Worm (Caenorhabditis elegans) whole organism, young adult: ENCODE data around the gene pes-8.
A peak's percentile ranks its signal among the peaks of the same experiment; 100 is the strongest.

Experiments used
- B0019.2 ChIP-seq: fragments of 200-800 bp; sonication (Bioruptor generic); conservative IDR thresholded peaks from 2 replicates; pipeline ENCODE4 v1.3.6; 2022; ENCODE audit warnings: missing genetic modification reagents, missing genetic modification characterization, missing compliant biosample characterization
- B0035.1 ChIP-seq: sonication (generic microtip); optimal IDR thresholded peaks from 2 replicates; lab custom pipeline; 2016; ENCODE audit warnings: missing genetic modification characterization, mild to moderate bottlenecking, missing compliant biosample characterization, missing genotype, missing genetic modification reagents
- B0261.1 ChIP-seq: sonication (generic microtip); optimal IDR thresholded peaks from 2 replicates; lab custom pipeline; 2016; ENCODE audit warnings: mild to moderate bottlenecking, missing genetic modification characterization, moderate library complexity, missing compliant biosample characterization
- C06A6.2 ChIP-seq: fragments of 200-800 bp; sonication (Bioruptor generic); conservative IDR thresholded peaks from 2 replicates; pipeline ENCODE4 v1.3.6; 2022; ENCODE audit warnings: missing genetic modification characterization, missing compliant biosample characterization
- C17E4.6 ChIP-seq: fragments of 200-800 bp; sonication (Bioruptor generic); IDR thresholded peaks from 2 replicates; pipeline ENCODE4 v1.3.6; 2022; ENCODE audit warnings: missing genetic modification reagents, missing genetic modification characterization, missing compliant biosample characterization
- F22D6.2 ChIP-seq: sonication (generic microtip); optimal IDR thresholded peaks from 2 replicates; lab custom pipeline; 2016; ENCODE audit warnings: mild to moderate bottlenecking, missing genetic modification characterization, missing compliant biosample characterization
- F23B12.7 ChIP-seq: sonication (generic microtip); optimal IDR thresholded peaks from 2 replicates; lab custom pipeline; 2017; ENCODE audit warnings: missing genetic modification characterization, mild to moderate bottlenecking, missing compliant biosample characterization, antibody characterized with exemption, moderate library complexity; ENCODE audit not compliant: insufficient read depth
- F52B5.7 ChIP-seq: sonication (generic microtip); optimal IDR thresholded peaks from 2 replicates; lab custom pipeline; 2016; ENCODE audit warnings: mild to moderate bottlenecking, missing genetic modification characterization, missing compliant biosample characterization
- F55B11.4 ChIP-seq: sonication (generic microtip); optimal IDR thresholded peaks from 2 replicates; lab custom pipeline; 2016; ENCODE audit warnings: missing compliant biosample characterization, missing genetic modification characterization, borderline replicate concordance; ENCODE audit not compliant: insufficient read depth
- T26A5.8 ChIP-seq: sonication (generic microtip); optimal IDR thresholded peaks from 2 replicates; lab custom pipeline; 2016; ENCODE audit warnings: missing genetic modification characterization, missing compliant biosample characterization
- Y56A3A.18 ChIP-seq: fragments of 200-800 bp; sonication (Bioruptor generic); IDR thresholded peaks from 2 replicates; pipeline ENCODE4 v1.3.6; 2022; ENCODE audit warnings: missing genetic modification reagents, missing genetic modification characterization, missing compliant biosample characterization
- Y95B8A.8 ChIP-seq: fragments of 200-800 bp; sonication (Bioruptor generic); IDR thresholded peaks from 2 replicates; pipeline ENCODE4 v1.3.6; 2022; ENCODE audit warnings: missing genetic modification reagents, missing genetic modification characterization, missing compliant biosample characterization
- ZK185.1 ChIP-seq: sonication (generic microtip); optimal IDR thresholded peaks from 2 replicates; lab custom pipeline; 2016; ENCODE audit warnings: mild to moderate bottlenecking, missing genetic modification characterization, missing compliant biosample characterization; ENCODE audit not compliant: poor library complexity, severe bottlenecking
- attf-5 ChIP-seq: fragments of 200-800 bp; sonication (Bioruptor generic); optimal IDR thresholded peaks from 2 replicates; lab custom pipeline; 2018; ENCODE audit warnings: mild to moderate bottlenecking, missing genetic modification characterization, missing compliant biosample characterization
- attf-6 ChIP-seq: fragments of 200-800 bp; sonication (Bioruptor generic); IDR thresholded peaks from 2 replicates; pipeline ENCODE4 v1.3.6; 2022; ENCODE audit warnings: missing genetic modification reagents, missing genetic modification characterization, missing compliant biosample characterization
- ceh-100 ChIP-seq: fragments of 200-800 bp; sonication (Bioruptor generic); IDR thresholded peaks from 2 replicates; pipeline ENCODE4 v1.3.6; 2022; ENCODE audit warnings: missing genetic modification reagents, missing genetic modification characterization, missing compliant biosample characterization
- ceh-27 ChIP-seq: fragments of 200-800 bp; sonication (Bioruptor generic); optimal IDR thresholded peaks from 2 replicates; lab custom pipeline; 2018; ENCODE audit warnings: mild to moderate bottlenecking, missing genetic modification characterization, moderate library complexity, missing compliant biosample characterization
- ceh-40 ChIP-seq: fragments of 200-800 bp; sonication (Bioruptor generic); IDR thresholded peaks from 2 replicates; pipeline ENCODE4 v1.3.6; 2022; ENCODE audit warnings: missing genetic modification characterization, missing compliant biosample characterization
- ceh-58 ChIP-seq: fragments of 200-800 bp; sonication (Bioruptor generic); IDR thresholded peaks from 2 replicates; pipeline ENCODE4 v1.3.6; 2022; ENCODE audit warnings: missing genetic modification characterization, missing compliant biosample characterization
- die-1 ChIP-seq: sonication (generic microtip); optimal IDR thresholded peaks from 2 replicates; lab custom pipeline; 2016; ENCODE audit warnings: missing genotype, mild to moderate bottlenecking, missing genetic modification characterization, missing compliant biosample characterization
- egl-44 ChIP-seq: fragments of 200-800 bp; sonication (Bioruptor generic); IDR thresholded peaks from 2 replicates; pipeline ENCODE4 v1.3.6; 2022; ENCODE audit warnings: missing genetic modification reagents, missing genetic modification characterization, missing compliant biosample characterization
- egrh-3 ChIP-seq: fragments of 200-800 bp; sonication (Bioruptor generic); IDR thresholded peaks from 2 replicates; pipeline ENCODE4 v1.3.6; 2022; ENCODE audit warnings: missing genetic modification reagents, missing genetic modification characterization, missing compliant biosample characterization
- ekl-4 ChIP-seq: fragments of 200-800 bp; sonication (Bioruptor generic); IDR thresholded peaks from 2 replicates; pipeline ENCODE4 v1.3.6; 2022; ENCODE audit warnings: missing genetic modification reagents, missing genetic modification characterization, missing compliant biosample characterization
- ets-4 ChIP-seq: fragments of 200-800 bp; sonication (Bioruptor generic); optimal IDR thresholded peaks from 2 replicates; lab custom pipeline; 2018; ENCODE audit warnings: mild to moderate bottlenecking, missing genetic modification characterization, missing compliant biosample characterization
- hmg-1.2 ChIP-seq: fragments of 200-800 bp; sonication (Bioruptor generic); IDR thresholded peaks from 2 replicates; pipeline ENCODE4 v1.3.6; 2022; ENCODE audit warnings: missing genetic modification reagents, missing genetic modification characterization, missing compliant biosample characterization
- hrde-1 ChIP-seq: sonication (generic microtip); optimal IDR thresholded peaks from 2 replicates; lab custom pipeline; 2016; ENCODE audit warnings: missing genetic modification characterization, mild to moderate bottlenecking, missing compliant biosample characterization, moderate library complexity, missing genotype, missing genetic modification reagents, borderline replicate concordance
- let-526 ChIP-seq: fragments of 200-800 bp; sonication (Bioruptor generic); IDR thresholded peaks from 2 replicates; pipeline ENCODE4 v1.3.6; 2022; ENCODE audit warnings: missing genetic modification reagents, missing genetic modification characterization, missing compliant biosample characterization
- let-607 ChIP-seq, 2 experiments: fragments of 200-800 bp in 1 of 2; sonication (Bioruptor generic) in 1 of 2; sonication (generic microtip) in 1 of 2; optimal IDR thresholded peaks; 2 replicates each; lab custom pipeline; 2016 to 2018; ENCODE audit warnings: mild to moderate bottlenecking in 2 of 2, missing compliant biosample characterization in 2 of 2, missing genetic modification characterization in 2 of 2, moderate library complexity in 2 of 2, missing genotype in 1 of 2
- lin-26 ChIP-seq: fragments of 200-800 bp; sonication (Bioruptor generic); IDR thresholded peaks from 2 replicates; pipeline ENCODE4 v1.3.6; 2022; ENCODE audit warnings: missing genetic modification reagents, missing genetic modification characterization, missing compliant biosample characterization
- lin-35 ChIP-seq, 3 experiments: fragments of 150-350 bp in 2 of 3; sonication (generic microtip) in 1 of 3; optimal IDR thresholded peaks; 2 replicates each; lab custom pipeline; 2014 to 2018; ENCODE audit warnings: missing biosample characterization in 3 of 3, missing genetic modification characterization in 3 of 3, missing genetic modification reagents in 3 of 3
- lin-54 ChIP-seq: fragments of 200-800 bp; sonication (Bioruptor generic); optimal IDR thresholded peaks from 2 replicates; lab custom pipeline; 2018; ENCODE audit warnings: mild to moderate bottlenecking, missing genetic modification characterization, missing compliant biosample characterization
- lsl-1 ChIP-seq: fragments of 200-800 bp; sonication (Bioruptor generic); optimal IDR thresholded peaks from 2 replicates; lab custom pipeline; 2018; ENCODE audit warnings: mild to moderate bottlenecking, missing genetic modification characterization, moderate library complexity, missing compliant biosample characterization
- madf-6 ChIP-seq: fragments of 200-800 bp; sonication (Bioruptor generic); IDR thresholded peaks from 2 replicates; pipeline ENCODE4 v1.3.6; 2022; ENCODE audit warnings: missing genetic modification reagents, missing genetic modification characterization, missing compliant biosample characterization
- mcd-1 ChIP-seq: fragments of 200-800 bp; sonication (Bioruptor generic); IDR thresholded peaks from 2 replicates; pipeline ENCODE4 v1.3.6; 2022; ENCODE audit warnings: missing genetic modification reagents, missing genetic modification characterization, missing compliant biosample characterization
- nfyb-1 ChIP-seq: fragments of 200-800 bp; sonication (Bioruptor generic); IDR thresholded peaks from 2 replicates; pipeline ENCODE4 v1.3.6; 2022; ENCODE audit warnings: missing genetic modification reagents, missing genetic modification characterization, missing compliant biosample characterization
- nhr-90 ChIP-seq: sonication (generic microtip); optimal IDR thresholded peaks from 2 replicates; lab custom pipeline; 2016; ENCODE audit warnings: missing genotype, mild to moderate bottlenecking, missing genetic modification characterization, missing compliant biosample characterization
- pbrm-1 ChIP-seq: fragments of 200-800 bp; sonication (Bioruptor generic); IDR thresholded peaks from 2 replicates; pipeline ENCODE4 v1.3.6; 2022; ENCODE audit warnings: missing genetic modification reagents, missing genetic modification characterization, missing compliant biosample characterization
- rec-8 ChIP-seq, 2 experiments: sonication (generic microtip); optimal IDR thresholded peaks; 2 replicates each; lab custom pipeline; 2016; ENCODE audit warnings: mild to moderate bottlenecking in 2 of 2, missing genetic modification characterization in 2 of 2, missing genetic modification reagents in 2 of 2, missing genotype in 2 of 2, missing biosample characterization in 1 of 2, missing compliant biosample characterization in 1 of 2, moderate library complexity in 1 of 2
- rpc-1 ChIP-seq, 2 experiments: fragments of 150-350 bp in 1 of 2; sonication (generic microtip) in 1 of 2; optimal IDR thresholded peaks; 2 replicates each; lab custom pipeline; 2014 to 2018; ENCODE audit warnings: missing biosample characterization in 1 of 2, missing genetic modification characterization in 1 of 2, missing genetic modification reagents in 1 of 2, missing genotype in 1 of 2
- sdz-38 ChIP-seq: sonication (generic microtip); optimal IDR thresholded peaks from 2 replicates; lab custom pipeline; 2016; ENCODE audit warnings: missing genotype, missing genetic modification characterization, missing compliant biosample characterization
- snpc-3.4 ChIP-seq: sonication (generic microtip); optimal IDR thresholded peaks from 2 replicates; lab custom pipeline; 2017; ENCODE audit warnings: missing genetic modification characterization, mild to moderate bottlenecking, missing compliant biosample characterization, antibody characterized with exemption, moderate library complexity, missing genotype, missing genetic modification reagents
- tbp1 ChIP-seq: fragments of 200-800 bp; sonication (Bioruptor generic); optimal IDR thresholded peaks from 2 replicates; lab custom pipeline; 2018; ENCODE audit warnings: mild to moderate bottlenecking, missing genetic modification characterization, missing compliant biosample characterization
- tlf-1 ChIP-seq: fragments of 200-800 bp; sonication (Bioruptor generic); optimal IDR thresholded peaks from 2 replicates; lab custom pipeline; 2018; ENCODE audit warnings: mild to moderate bottlenecking, missing genetic modification characterization, missing compliant biosample characterization
- unc-62 ChIP-seq: fragments of 150-350 bp; optimal IDR thresholded peaks from 2 replicates; lab custom pipeline; 2014; ENCODE audit warnings: missing biosample characterization, missing genetic modification reagents, missing genetic modification characterization
- zim-3 ChIP-seq: sonication (generic microtip); optimal IDR thresholded peaks from 2 replicates; lab custom pipeline; 2017; ENCODE audit warnings: mild to moderate bottlenecking, missing genetic modification characterization, moderate library complexity, missing compliant biosample characterization
- ztf-22 ChIP-seq: fragments of 200-800 bp; sonication (Bioruptor generic); optimal IDR thresholded peaks from 2 replicates; lab custom pipeline; 2018; ENCODE audit warnings: mild to moderate bottlenecking, missing genetic modification characterization, moderate library complexity, missing compliant biosample characterization
- ztf-28 ChIP-seq: fragments of 200-800 bp; sonication (Bioruptor generic); IDR thresholded peaks from 2 replicates; pipeline ENCODE4 v1.3.6; 2022; ENCODE audit warnings: missing genetic modification reagents, missing genetic modification characterization, missing compliant biosample characterization

Gene pes-8

ce11 chrX:9238692-9239091 lies 12.9 kb upstream of the pes-8 start (continued):
- TF ChIP-seq let-526 (GFP tag; lab: Robert Waterston, UW) = no peak
- TF ChIP-seq nfyb-1 (GFP tag; lab: Robert Waterston, UW) = peak; percentile 15; the same call in 1 of the 2 replicates
- TF ChIP-seq hrde-1 (tag; lab: Kevin White, UChicago) = no peak
- no peak for TF ChIP-seq lin-35 (GFP tag; optimal IDR thresholded peaks at IDR 0.05; lab: Kevin White, UChicago)
- TF ChIP-seq C17E4.6 = no peak
- TF ChIP-seq mcd-1 = no peak
- TF ChIP-seq attf-6 = peak; percentile 46; the same call in 1 of the 2 replicates
- TF ChIP-seq lsl-1 (GFP tag; lab: Kevin White, UChicago) = no peak
- peak; percentile 84 for TF ChIP-seq nhr-90 (tag; lab: Kevin White, UChicago)
- no peak for TF ChIP-seq ets-4 (GFP tag; lab: Kevin White, UChicago)
- TF ChIP-seq madf-6 (GFP tag; lab: Robert Waterston, UW) = no peak
- TF ChIP-seq zim-3 (tag; lab: Kevin White, UChicago) = no peak
- TF ChIP-seq F23B12.7 (tag; lab: Kevin White, UChicago) = no peak
- TF ChIP-seq die-1 (tag; lab: Kevin White, UChicago) = peak; percentile 86
- peak in 1 of 2 experiments; percentile 35 for TF ChIP-seq let-607 (tag; optimal IDR thresholded peaks at IDR 0.05; lab: Kevin White, UChicago)
- TF ChIP-seq unc-62 (GFP tag; lab: Kevin White, UChicago) = no peak
- no peak for TF ChIP-seq ceh-58 (GFP tag; lab: Robert Waterston, UW)
- no peak for TF ChIP-seq ztf-22 (GFP tag; lab: Kevin White, UChicago)
- no peak for TF ChIP-seq lin-54 (GFP tag; lab: Kevin White, UChicago)
- peak; percentile 58 for TF ChIP-seq snpc-3.4 (tag; lab: Kevin White, UChicago)
- TF ChIP-seq rec-8 (tag; optimal IDR thresholded peaks at IDR 0.05; lab: Kevin White, UChicago) = peak; percentile 35 to 63
- TF ChIP-seq Y56A3A.18 (GFP tag; lab: Robert Waterston, UW) = peak; percentile 77
- peak; percentile 50 for TF ChIP-seq attf-5 (GFP tag; lab: Kevin White, UChicago)
- TF ChIP-seq C06A6.2 = no peak
- TF ChIP-seq tlf-1 (GFP tag; lab: Kevin White, UChicago) = no peak
- TF ChIP-seq pbrm-1 (GFP tag; lab: Robert Waterston, UW) = 0 out of 2 replicates have a peak, but pooled peaks have one; percentile 53
- no peak for TF ChIP-seq egrh-3
- TF ChIP-seq F55B11.4 (tag; lab: Kevin White, UChicago) = no peak
- TF ChIP-seq ZK185.1 (tag; lab: Kevin White, UChicago) = peak; percentile 23
- TF ChIP-seq T26A5.8 (tag; lab: Kevin White, UChicago) = no peak
- TF ChIP-seq lin-26 (GFP tag; lab: Robert Waterston, UW) = peak; percentile 93
- TF ChIP-seq hmg-1.2 = no peak
- TF ChIP-seq ztf-28 = no peak
- TF ChIP-seq ceh-27 (GFP tag; lab: Kevin White, UChicago) = peak; percentile 6
- TF ChIP-seq F52B5.7 (tag; lab: Kevin White, UChicago) = peak; percentile 33
- TF ChIP-seq tbp1 (GFP tag; lab: Kevin White, UChicago) = peak; percentile 88
- peak; percentile 7 for TF ChIP-seq sdz-38 (tag; lab: Kevin White, UChicago)
- no peak for TF ChIP-seq Y95B8A.8 (GFP tag; lab: Robert Waterston, UW)
- peak; percentile 91 for TF ChIP-seq rpc-1 (optimal IDR thresholded peaks at IDR 0.05; lab: Kevin White, UChicago)
- peak; percentile 98 for TF ChIP-seq rpc-1 (tag; optimal IDR thresholded peaks at IDR 0.05; lab: Kevin White, UChicago)
- TF ChIP-seq B0019.2 (GFP tag; lab: Robert Waterston, UW) = no peak
- TF ChIP-seq ceh-100 = peak; percentile 59
- 0 out of 2 replicates have a peak, but pooled peaks have one; percentile 54 for TF ChIP-seq ceh-40 (GFP tag; lab: Robert Waterston, UW)
- TF ChIP-seq B0261.1 (tag; lab: Kevin White, UChicago) = peak; percentile 76
- no peak for TF ChIP-seq F22D6.2 (tag; lab: Kevin White, UChicago)
- peak; percentile 79 for TF ChIP-seq egl-44 (GFP tag; lab: Robert Waterston, UW)
- TF ChIP-seq B0035.1 (tag; lab: Kevin White, UChicago) = peak; percentile 36
- no peak for TF ChIP-seq ekl-4 (GFP tag; lab: Robert Waterston, UW)
